Worm (Caenorhabditis elegans) whole organism, early embryonic: ENCODE results near the gene srpa-68.

Experiments
- F13C5.2 ChIP-seq: sonication (generic microtip); optimal IDR thresholded peaks from 2 replicates; lab custom pipeline; 2017; ENCODE audit warnings: mild to moderate bottlenecking, missing genetic modification characterization, inconsistent platforms, missing compliant biosample characterization
- ama-1 ChIP-seq: fragments of 150-350 bp; optimal IDR thresholded peaks from 2 replicates; lab custom pipeline; 2014
- ceh-13 ChIP-seq: fragments of 200-800 bp; sonication (Bioruptor generic); optimal IDR thresholded peaks from 2 replicates; lab custom pipeline; 2018; ENCODE audit warnings: mild to moderate bottlenecking, missing genetic modification characterization, missing compliant biosample characterization
- ets-7 ChIP-seq: sonication (generic microtip); optimal IDR thresholded peaks from 2 replicates; lab custom pipeline; 2016; ENCODE audit warnings: missing genotype, missing genetic modification characterization, missing compliant biosample characterization
- tbx-37 ChIP-seq: fragments of 200-800 bp; sonication (Bioruptor generic); conservative IDR thresholded peaks from 2 replicates; pipeline ENCODE4 v1.3.6; 2022; ENCODE audit warnings: missing genetic modification reagents, missing genetic modification characterization, missing compliant biosample characterization

ce11 chrV:12252272-12252671 is 39.2 kb downstream of the srpa-68 start, which contains the start of gene lrx-1:
- TF ChIP-seq ets-7 (tag; lab: Kevin White, UChicago), result no peak
- no peak for TF ChIP-seq ama-1 (lab: Kevin White, UChicago)
- no peak for TF ChIP-seq tbx-37
- no peak for TF ChIP-seq ceh-13
- TF ChIP-seq F13C5.2, result no peak
